Fruit fly (Drosophila melanogaster) whole organism, embryonic: ENCODE measurements around the gene CG42538.

Experiments used
- Ada2b ChIP-seq: fragments of 200-800 bp; sonication (Bioruptor generic); IDR thresholded peaks from 2 replicates; pipeline ENCODE4 v1.3.6; 2022; ENCODE audit warnings: missing biosample characterization, missing genetic modification characterization
- Antp ChIP-seq: fragments of 200-800 bp; sonication (Bioruptor generic); optimal IDR thresholded peaks from 3 replicates; lab custom pipeline; 2016; ENCODE audit warnings: missing biosample characterization, missing genetic modification characterization
- Asciz ChIP-seq: fragments of 200-800 bp; sonication (Bioruptor generic); optimal IDR thresholded peaks from 2 replicates; lab custom pipeline; 2017; ENCODE audit warnings: missing biosample characterization, mild to moderate bottlenecking, missing genetic modification characterization, missing genetic modification reagents
- B-H2 ChIP-seq: fragments of 200-800 bp; sonication (Bioruptor generic); optimal IDR thresholded peaks from 2 replicates; lab custom pipeline; 2018; ENCODE audit warnings: missing biosample characterization, mild to moderate bottlenecking, missing genetic modification characterization
- BtbVII ChIP-seq: fragments of 200-800 bp; sonication (Bioruptor generic); optimal IDR thresholded peaks from 3 replicates; lab custom pipeline; 2017; ENCODE audit warnings: missing biosample characterization, mild to moderate bottlenecking, missing genetic modification characterization
- Bteb2 ChIP-seq: fragments of 200-800 bp; sonication (Bioruptor generic); optimal IDR thresholded peaks from 2 replicates; lab custom pipeline; 2016; ENCODE audit warnings: missing biosample characterization, missing genetic modification characterization
- CG12155 ChIP-seq: fragments of 200-800 bp; sonication (Bioruptor generic); optimal IDR thresholded peaks from 3 replicates; lab custom pipeline; 2016; ENCODE audit warnings: missing biosample characterization, missing genetic modification characterization
- CG12942 ChIP-seq: fragments of 200-800 bp; sonication (Bioruptor generic); optimal IDR thresholded peaks from 3 replicates; lab custom pipeline; 2016; ENCODE audit warnings: missing biosample characterization, missing genetic modification characterization
- CG13296 ChIP-seq: fragments of 200-800 bp; sonication (Bioruptor generic); optimal IDR thresholded peaks from 3 replicates; lab custom pipeline; 2018; ENCODE audit warnings: missing biosample characterization, mild to moderate bottlenecking, missing genetic modification characterization
- CG14710 ChIP-seq: fragments of 200-800 bp; sonication (Bioruptor generic); optimal IDR thresholded peaks from 3 replicates; lab custom pipeline; 2019; ENCODE audit warnings: missing biosample characterization, mild to moderate bottlenecking, missing genetic modification characterization, moderate library complexity
- CG14860 ChIP-seq: fragments of 200-800 bp; sonication (Bioruptor generic); IDR thresholded peaks from 3 replicates; pipeline ENCODE4 v1.3.6; 2022; ENCODE audit warnings: missing biosample characterization, missing genetic modification characterization; ENCODE audit not compliant: partially characterized antibody
- CG17829 ChIP-seq: fragments of 200-800 bp; optimal IDR thresholded peaks from 2 replicates; lab custom pipeline; 2019; ENCODE audit warnings: missing biosample characterization, mild to moderate bottlenecking, missing genetic modification characterization, moderate library complexity
- CG2129 ChIP-seq: fragments of 200-800 bp; sonication (Bioruptor generic); IDR thresholded peaks from 2 replicates; pipeline ENCODE4 v1.3.6; 2022; ENCODE audit warnings: missing biosample characterization, missing genetic modification characterization; ENCODE audit not compliant: partially characterized antibody
- CG2678 ChIP-seq: fragments of 200-800 bp; sonication (Bioruptor generic); optimal IDR thresholded peaks from 3 replicates; lab custom pipeline; 2019; ENCODE audit warnings: missing biosample characterization, mild to moderate bottlenecking, missing genetic modification characterization, moderate library complexity
- CG2712 ChIP-seq: fragments of 200-800 bp; optimal IDR thresholded peaks from 3 replicates; lab custom pipeline; 2019; ENCODE audit warnings: missing biosample characterization, mild to moderate bottlenecking, missing genetic modification characterization, moderate library complexity
- CG2875 ChIP-seq: fragments of 200-800 bp; sonication (Bioruptor generic); optimal IDR thresholded peaks from 2 replicates; lab custom pipeline; 2017; ENCODE audit warnings: missing biosample characterization, mild to moderate bottlenecking, missing genetic modification characterization, missing genetic modification reagents
- CG31224 ChIP-seq: fragments of 200-800 bp; sonication (Bioruptor generic); IDR thresholded peaks from 2 replicates; pipeline ENCODE4 v1.3.6; 2022; ENCODE audit warnings: missing biosample characterization, missing genetic modification characterization
- CG6791 ChIP-seq: fragments of 200-800 bp; sonication (Bioruptor generic); IDR thresholded peaks from 3 replicates; pipeline ENCODE4 v1.3.6; 2022; ENCODE audit warnings: missing biosample characterization, missing genetic modification characterization; ENCODE audit not compliant: partially characterized antibody
- CG7271 ChIP-seq: fragments of 200-800 bp; sonication (Bioruptor generic); optimal IDR thresholded peaks from 2 replicates; lab custom pipeline; 2018; ENCODE audit warnings: missing biosample characterization, mild to moderate bottlenecking, missing genetic modification characterization, moderate library complexity
- CG7745 ChIP-seq: fragments of 200-800 bp; sonication (Bioruptor generic); optimal IDR thresholded peaks from 2 replicates; lab custom pipeline; 2018; ENCODE audit warnings: missing biosample characterization, mild to moderate bottlenecking, missing genetic modification characterization, moderate library complexity
- CG7786 ChIP-seq: fragments of 200-800 bp; sonication (Bioruptor generic); optimal IDR thresholded peaks from 2 replicates; lab custom pipeline; 2016; ENCODE audit warnings: missing biosample characterization, missing genetic modification characterization
- Chrac-16 ChIP-seq: fragments of 200-800 bp; sonication (Bioruptor generic); optimal IDR thresholded peaks from 3 replicates; lab custom pipeline; 2016; ENCODE audit warnings: missing biosample characterization, missing genetic modification characterization
- Dad ChIP-seq: fragments of 200-800 bp; sonication (Bioruptor generic); optimal IDR thresholded peaks from 3 replicates; lab custom pipeline; 2016; ENCODE audit warnings: missing biosample characterization, missing genetic modification characterization
- H15 ChIP-seq: fragments of 200-800 bp; sonication (Bioruptor generic); IDR thresholded peaks from 3 replicates; pipeline ENCODE4 v1.3.6; 2022; ENCODE audit warnings: missing biosample characterization, missing genetic modification characterization
- Hr39 ChIP-seq: fragments of >200 bp; optimal IDR thresholded peaks from 2 replicates; lab custom pipeline; 2017
- Kr ChIP-seq: fragments of 200-800 bp; sonication (Bioruptor generic); optimal IDR thresholded peaks from 2 replicates; lab custom pipeline; 2017; ENCODE audit warnings: missing biosample characterization, mild to moderate bottlenecking, missing genetic modification characterization
- Mrtf ChIP-seq: fragments of 200-800 bp; sonication (Bioruptor generic); IDR thresholded peaks from 3 replicates; pipeline ENCODE4 v1.3.6; 2022; ENCODE audit warnings: missing biosample characterization, missing genetic modification characterization
- NK7.1 ChIP-seq: fragments of 200-800 bp; sonication (Bioruptor generic); optimal IDR thresholded peaks from 3 replicates; lab custom pipeline; 2016; ENCODE audit warnings: missing biosample characterization, missing genetic modification characterization
- Optix ChIP-seq: fragments of 200-800 bp; sonication (Bioruptor generic); IDR thresholded peaks from 3 replicates; pipeline ENCODE4 v1.3.6; 2022; ENCODE audit warnings: missing biosample characterization, missing genetic modification characterization
- Pdp1 ChIP-seq, 2 experiments: fragments of 200-800 bp; sonication (Bioruptor generic); optimal IDR thresholded peaks; 3 replicates each; lab custom pipeline; 2016; ENCODE audit warnings: missing biosample characterization in 2 of 2, missing genetic modification characterization in 2 of 2, mild to moderate bottlenecking in 1 of 2, moderate library complexity in 1 of 2
- Ravus ChIP-seq: fragments of 200-800 bp; sonication (Bioruptor generic); IDR thresholded peaks from 2 replicates; pipeline ENCODE4 v1.3.6; 2022; ENCODE audit warnings: missing biosample characterization, missing genetic modification characterization
- Sin3A ChIP-seq: fragments of >200 bp; optimal IDR thresholded peaks from 2 replicates; lab custom pipeline; 2018
- Trl ChIP-seq, 3 experiments: fragments of >200 bp in 2 of 3; fragments of 200-800 bp in 1 of 3; sonication (Bioruptor generic) in 1 of 3; optimal IDR thresholded peaks; 2 replicates in 1 of 3; 3 replicates in 2 of 3; lab custom pipeline; 2016 to 2017; ENCODE audit warnings: missing biosample characterization in 1 of 3, missing genetic modification characterization in 1 of 3
- Vsx1 ChIP-seq: fragments of 200-800 bp; sonication (Bioruptor generic); optimal IDR thresholded peaks from 2 replicates; lab custom pipeline; 2017; ENCODE audit warnings: missing biosample characterization, mild to moderate bottlenecking, missing genetic modification characterization, missing genetic modification reagents
- ara ChIP-seq: fragments of 200-800 bp; sonication (Bioruptor generic); IDR thresholded peaks from 2 replicates; pipeline ENCODE4 v1.3.6; 2022; ENCODE audit warnings: missing biosample characterization, missing genetic modification characterization
- ato ChIP-seq: fragments of 200-800 bp; sonication (Bioruptor generic); IDR thresholded peaks from 2 replicates; pipeline ENCODE4 v1.3.6; 2022; ENCODE audit warnings: missing biosample characterization, missing genetic modification characterization; ENCODE audit not compliant: partially characterized antibody
- bowl ChIP-seq: fragments of 200-800 bp; sonication (Bioruptor generic); IDR thresholded peaks from 2 replicates; pipeline ENCODE4 v1.3.6; 2022; ENCODE audit warnings: missing biosample characterization, missing genetic modification characterization
- br ChIP-seq: fragments of >200 bp; optimal IDR thresholded peaks from 2 replicates; lab custom pipeline; 2017
- danr ChIP-seq: fragments of 200-800 bp; sonication (Bioruptor generic); IDR thresholded peaks from 2 replicates; pipeline ENCODE4 v1.3.6; 2022; ENCODE audit warnings: missing biosample characterization, missing genetic modification characterization
- dimm ChIP-seq: fragments of 200-800 bp; sonication (Bioruptor generic); IDR thresholded peaks from 2 replicates; pipeline ENCODE4 v1.3.6; 2022; ENCODE audit warnings: missing biosample characterization, missing genetic modification characterization
- dmrt11E ChIP-seq: fragments of 200-800 bp; sonication (Bioruptor generic); optimal IDR thresholded peaks from 3 replicates; lab custom pipeline; 2018; ENCODE audit warnings: missing biosample characterization, mild to moderate bottlenecking, missing genetic modification characterization, moderate library complexity
- dysf ChIP-seq: fragments of 200-800 bp; sonication (Bioruptor generic); IDR thresholded peaks from 3 replicates; pipeline ENCODE4 v1.3.6; 2022; ENCODE audit warnings: missing biosample characterization, missing genetic modification characterization
- fd96Cb ChIP-seq: fragments of 200-800 bp; sonication (Bioruptor generic); optimal IDR thresholded peaks from 2 replicates; lab custom pipeline; 2018; ENCODE audit warnings: missing biosample characterization, mild to moderate bottlenecking, missing genetic modification characterization, moderate library complexity
- grau ChIP-seq: fragments of 200-800 bp; optimal IDR thresholded peaks from 3 replicates; lab custom pipeline; 2019; ENCODE audit warnings: missing biosample characterization, mild to moderate bottlenecking, missing genetic modification characterization, moderate library complexity
- hkb ChIP-seq, 2 experiments: fragments of 200-800 bp in 1 of 2; fragments of >200 bp in 1 of 2; sonication (Bioruptor generic) in 1 of 2; IDR thresholded peaks in 1 of 2; optimal IDR thresholded peaks in 1 of 2; 2 replicates each; pipeline versions ENCODE4 v1.3.6 to Lab custom; 2017 to 2022; ENCODE audit warnings: missing biosample characterization in 1 of 2, missing genetic modification characterization in 1 of 2
- nerfin-1 ChIP-seq: fragments of 200-800 bp; sonication (Bioruptor generic); optimal IDR thresholded peaks from 3 replicates; lab custom pipeline; 2019; ENCODE audit warnings: missing biosample characterization, mild to moderate bottlenecking, missing genetic modification characterization, moderate library complexity
- oc ChIP-seq: fragments of 200-800 bp; sonication (Bioruptor generic); optimal IDR thresholded peaks from 2 replicates; lab custom pipeline; 2018; ENCODE audit warnings: missing biosample characterization, mild to moderate bottlenecking, missing genetic modification characterization, moderate library complexity
- sqz ChIP-seq: fragments of 200-800 bp; sonication (Bioruptor generic); optimal IDR thresholded peaks from 3 replicates; lab custom pipeline; 2018; ENCODE audit warnings: missing biosample characterization, mild to moderate bottlenecking, missing genetic modification characterization
- tll ChIP-seq, 2 experiments: fragments of 200-800 bp in 1 of 2; fragments of >200 bp in 1 of 2; sonication (Bioruptor generic) in 1 of 2; optimal IDR thresholded peaks; 2 replicates each; lab custom pipeline; 2017 to 2019; ENCODE audit warnings: missing biosample characterization in 2 of 2, missing genetic modification characterization in 2 of 2, mild to moderate bottlenecking in 1 of 2, moderate library complexity in 1 of 2
- trh ChIP-seq: fragments of 200-800 bp; sonication (Bioruptor generic); optimal IDR thresholded peaks from 2 replicates; lab custom pipeline; 2016; ENCODE audit warnings: missing biosample characterization, missing genetic modification characterization
- ttk ChIP-seq: fragments of 200-800 bp; sonication (Bioruptor generic); IDR thresholded peaks from 2 replicates; pipeline ENCODE4 v2.1.2; 2022; ENCODE audit warnings: missing biosample characterization, missing genetic modification characterization
- usp ChIP-seq: fragments of >200 bp; optimal IDR thresholded peaks from 2 replicates; lab custom pipeline; 2017; ENCODE audit warnings: missing biosample characterization, missing genetic modification characterization

The CG42538 gene

dm6 chr3L:16018251-16018583 is 16.1 kb upstream of the CG42538 start:
- no peak for TF ChIP-seq trh (GFP tag; lab: Kevin White, UChicago)
- no peak for TF ChIP-seq Bteb2 (GFP tag; lab: Kevin White, UChicago)
- no peak for TF ChIP-seq Ravus (GFP tag; lab: Robert Waterston, UW)
- no peak for TF ChIP-seq br (lab: Kevin White, UChicago)
- TF ChIP-seq oc (tag; lab: Kevin White, UChicago) = no peak
- no peak for TF ChIP-seq grau (tag; lab: Kevin White, UChicago)
- no peak for TF ChIP-seq dysf (GFP tag; lab: Robert Waterston, UW)
- TF ChIP-seq Dad (GFP tag; lab: Kevin White, UChicago) = no peak
- TF ChIP-seq CG7786 (GFP tag; lab: Kevin White, UChicago) = no peak
- TF ChIP-seq ato = no peak
- TF ChIP-seq Hr39 = no peak
- no peak for TF ChIP-seq bowl (GFP tag; lab: Robert Waterston, UW)
- TF ChIP-seq CG7271 (tag; lab: Kevin White, UChicago) = peak; percentile 19
- no peak for TF ChIP-seq fd96Cb
- TF ChIP-seq CG7745 (tag; lab: Kevin White, UChicago) = no peak
- no peak for TF ChIP-seq nerfin-1 (tag; lab: Kevin White, UChicago)
- TF ChIP-seq CG6791 (GFP tag; lab: Robert Waterston, UW) = no peak
- no peak for TF ChIP-seq CG2875 (GFP tag; lab: Kevin White, UChicago)
- no peak for TF ChIP-seq Pdp1 (GFP tag; optimal IDR thresholded peaks at IDR 0.05; lab: Kevin White, UChicago)
- no peak for TF ChIP-seq CG2678 (tag; lab: Kevin White, UChicago)
- TF ChIP-seq CG31224 (GFP tag; lab: Robert Waterston, UW) = no peak
- no peak for TF ChIP-seq CG14860
- no peak for TF ChIP-seq CG2129 (GFP tag; lab: Robert Waterston, UW)
- TF ChIP-seq dimm = no peak
- no peak for TF ChIP-seq BtbVII
- no peak for TF ChIP-seq usp (GFP tag; lab: Kevin White, UChicago)
- no peak for TF ChIP-seq Mrtf (GFP tag; lab: Robert Waterston, UW)
- no peak for TF ChIP-seq Antp
- TF ChIP-seq CG12155 = no peak
- TF ChIP-seq dmrt11E (tag; lab: Kevin White, UChicago) = peak; percentile 37
- TF ChIP-seq hkb (optimal IDR thresholded peaks at IDR 0.05; lab: Kevin White, UChicago) = no peak
- no peak; the same call in 1 of the 2 replicates for TF ChIP-seq hkb (GFP tag; IDR thresholded peaks at IDR 0.05; lab: Robert Waterston, UW)
- TF ChIP-seq CG2712 (tag; lab: Kevin White, UChicago) = peak; percentile 38
- TF ChIP-seq tll (GFP tag; optimal IDR thresholded peaks at IDR 0.05; lab: Kevin White, UChicago) = no peak
- TF ChIP-seq ara (GFP tag; lab: Robert Waterston, UW) = no peak
- no peak for TF ChIP-seq CG13296 (GFP tag; lab: Kevin White, UChicago)
- TF ChIP-seq B-H2 (GFP tag; lab: Kevin White, UChicago) = no peak
- no peak for TF ChIP-seq Asciz (GFP tag; lab: Kevin White, UChicago)
- TF ChIP-seq danr = no peak
- peak; percentile 36 for TF ChIP-seq CG14710 (tag; lab: Kevin White, UChicago)
- TF ChIP-seq ttk (GFP tag; lab: Robert Waterston, UW) = no peak
- no peak for TF ChIP-seq sqz
- TF ChIP-seq Optix (GFP tag; lab: Robert Waterston, UW) = no peak
- TF ChIP-seq NK7.1 (GFP tag; lab: Kevin White, UChicago) = no peak
- TF ChIP-seq Sin3A (lab: Kevin White, UChicago) = no peak
- TF ChIP-seq Kr (GFP tag; lab: Kevin White, UChicago) = no peak
- TF ChIP-seq H15 (GFP tag; lab: Robert Waterston, UW) = no peak
- TF ChIP-seq Trl (optimal IDR thresholded peaks at IDR 0.05; lab: Kevin White, UChicago) = no peak
- no peak for TF ChIP-seq Trl (GFP tag; optimal IDR thresholded peaks at IDR 0.05; lab: Kevin White, UChicago)
- no peak for TF ChIP-seq Vsx1
- TF ChIP-seq Ada2b = no peak
- no peak for TF ChIP-seq CG12942 (GFP tag; lab: Kevin White, UChicago)
- TF ChIP-seq Chrac-16 (GFP tag; lab: Kevin White, UChicago) = no peak
- peak; percentile 20 for TF ChIP-seq CG17829
